Worm (Caenorhabditis elegans): Measurements from ENCODE around the gene apl-1.

DNA sequence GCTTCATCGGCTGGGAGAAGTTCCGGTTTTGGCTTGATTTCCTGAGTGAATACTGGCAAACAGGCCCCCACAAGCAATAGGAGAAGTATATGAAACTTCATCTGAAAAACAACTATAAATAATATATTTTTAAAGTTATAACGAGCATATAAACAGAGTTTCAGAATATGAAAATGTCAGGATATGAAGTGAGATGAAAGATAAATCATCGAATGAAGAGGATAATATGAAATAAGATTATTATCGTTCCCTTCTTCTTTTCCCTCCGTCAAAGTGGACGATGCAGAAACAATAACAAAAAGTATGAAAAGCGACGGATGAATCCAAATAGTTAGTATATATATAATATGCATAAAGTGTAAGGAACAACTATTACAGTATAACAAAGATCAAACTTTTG lies 19.7 kb downstream of the apl-1 start, which contains the start of gene acn-1:
- TF ChIP-seq ztf-11 (tag; optimal IDR thresholded peaks at IDR 0.05): no peak
- TF ChIP-seq ama-1 (optimal IDR thresholded peaks at IDR 0.05): no peak
- no peak for TF ChIP-seq nhr-77 (tag; optimal IDR thresholded peaks at IDR 0.05)
- no peak for TF ChIP-seq pha-4 (tag; optimal IDR thresholded peaks at IDR 0.05)
- no peak for TF ChIP-seq elt-1 (tag; optimal IDR thresholded peaks at IDR 0.05)
- no peak for TF ChIP-seq nhr-12 (tag; optimal IDR thresholded peaks at IDR 0.05)
- TF ChIP-seq lin-15B (tag; optimal IDR thresholded peaks at IDR 0.05): no peak
- TF ChIP-seq unc-62 (GFP tag; optimal IDR thresholded peaks at IDR 0.05): no peak
- TF ChIP-seq skn-1 (tag; optimal IDR thresholded peaks at IDR 0.05): no peak

Data from whole organism, L3 larva.